Worm (Caenorhabditis elegans): ENCODE measurements around the gene mak-1.

DNA sequence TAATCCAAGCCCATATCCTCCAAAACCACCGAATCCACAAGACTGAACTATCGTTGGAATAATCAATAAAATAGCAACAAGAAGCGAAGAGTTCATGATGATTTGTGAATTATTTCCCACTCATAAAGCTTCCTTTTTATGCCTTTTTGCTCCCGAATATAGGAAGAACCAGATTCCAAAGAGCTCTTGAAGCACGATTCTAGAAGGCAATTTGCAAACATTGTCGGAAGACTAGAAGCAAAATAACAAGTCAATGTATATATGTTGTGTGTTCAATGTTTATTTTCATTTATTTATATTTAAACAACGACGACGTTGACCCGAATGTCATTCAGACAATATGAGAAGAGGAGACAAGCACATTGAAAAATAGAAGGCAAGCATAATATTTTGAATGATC, 48.8 kb downstream of the mak-1 start, which contains the start of gene idpa-2:
- TF ChIP-seq lin-35 (GFP tag; optimal IDR thresholded peaks at IDR 0.05) (no peak), K11D2.4 (GFP tag; IDR thresholded peaks at IDR 0.05) (no peak), bed-2 (GFP tag; IDR thresholded peaks at IDR 0.05) (no peak), unc-130 (GFP tag; optimal IDR thresholded peaks at IDR 0.05) (no peak), C17E4.6 (GFP tag; IDR thresholded peaks at IDR 0.05) (no peak), snpc-4 (GFP tag; optimal IDR thresholded peaks at IDR 0.05) (no peak), snpc-4 (tag; optimal IDR thresholded peaks at IDR 0.05) (no peak), lin-26 (GFP tag; IDR thresholded peaks at IDR 0.05) (no peak), nfyb-1 (GFP tag; IDR thresholded peaks at IDR 0.05) (no peak)
